Fruit fly (Drosophila melanogaster): ENCODE data around the gene eIF4E1.

The eIF4E1 gene

dm6 chr3L:9447239-9447777, 45.0 kb upstream of the eIF4E1 start (continued):
- TF ChIP-seq CG34224 (GFP tag; IDR thresholded peaks at IDR 0.05; ENCODE audit: partially characterized antibody) (no peak), CG31388 (GFP tag; optimal IDR thresholded peaks at IDR 0.05) (no peak), Elba2 (GFP tag; optimal IDR thresholded peaks at IDR 0.05) (peak; percentile 99), Dip2 (GFP tag; IDR thresholded peaks at IDR 0.05) (no peak), CG4404 (GFP tag; IDR thresholded peaks at IDR 0.05) (no peak), croc (GFP tag; conservative IDR thresholded peaks at IDR 0.05) (no peak), Dbx (GFP tag; IDR thresholded peaks at IDR 0.05) (no peak), stc (GFP tag; IDR thresholded peaks at IDR 0.05) (no peak), CG18476 (GFP tag; optimal IDR thresholded peaks at IDR 0.05) (no peak), HLH3B (GFP tag; IDR thresholded peaks at IDR 0.05) (no peak), Fer3 (tag; optimal IDR thresholded peaks at IDR 0.05) (peak; percentile 12), hkb (optimal IDR thresholded peaks at IDR 0.05) (no peak), hkb (GFP tag; IDR thresholded peaks at IDR 0.05) (no peak), insv (GFP tag; optimal IDR thresholded peaks at IDR 0.05) (peak; percentile 97 to 100), Med (GFP tag) (peak; percentile 82), salm (tag; optimal IDR thresholded peaks at IDR 0.05) (no peak), CG11723 (GFP tag; optimal IDR thresholded peaks at IDR 0.05) (no peak), CG8388 (GFP tag; optimal IDR thresholded peaks at IDR 0.05) (no peak), CG17186 (GFP tag; optimal IDR thresholded peaks at IDR 0.05) (no peak), HHEX (GFP tag; optimal IDR thresholded peaks at IDR 0.05) (peak; percentile 21), CG6813 (GFP tag; optimal IDR thresholded peaks at IDR 0.05) (no peak), mam (GFP tag; optimal IDR thresholded peaks at IDR 0.05) (no peak), sens (GFP tag) (peak; percentile 86), phol (tag; optimal IDR thresholded peaks at IDR 0.05) (no peak), gro (GFP tag; optimal IDR thresholded peaks at IDR 0.05) (peak; percentile 45), CG10209 (GFP tag; optimal IDR thresholded peaks at IDR 0.05) (no peak), gem (tag; optimal IDR thresholded peaks at IDR 0.05) (no peak), CG13123 (GFP tag; optimal IDR thresholded peaks at IDR 0.05) (no peak), abd-A (tag; optimal IDR thresholded peaks at IDR 0.05) (peak; percentile 24), CG10959 (GFP tag; IDR thresholded peaks at IDR 0.05) (peak; percentile 84), sob (GFP tag; IDR thresholded peaks at IDR 0.05) (no peak), Ravus (GFP tag; IDR thresholded peaks at IDR 0.05) (no peak), CG15479 (GFP tag; optimal IDR thresholded peaks at IDR 0.05) (no peak), dmrt99B (tag; optimal IDR thresholded peaks at IDR 0.05) (no peak), CG4707 (GFP tag; optimal IDR thresholded peaks at IDR 0.05) (no peak), CG17328 (GFP tag; IDR thresholded peaks at IDR 0.05) (no peak), CG3281 (GFP tag; optimal IDR thresholded peaks at IDR 0.05) (no peak), seq (GFP tag; IDR thresholded peaks at IDR 0.05) (no peak; the same call in 1 of the 2 replicates), bigmax (GFP tag; optimal IDR thresholded peaks at IDR 0.05) (no peak), pita (GFP tag; optimal IDR thresholded peaks at IDR 0.05) (no peak), CG9215 (GFP tag; IDR thresholded peaks at IDR 0.05) (no peak), CG32767 (GFP tag; IDR thresholded peaks at IDR 0.05) (0 out of 2 replicates have a peak, but pooled peaks have one; percentile 7), mirr (GFP tag; optimal IDR thresholded peaks at IDR 0.05) (peak; percentile 89), CG12071 (GFP tag; optimal IDR thresholded peaks at IDR 0.05) (no peak), hth (optimal IDR thresholded peaks at IDR 0.05) (no peak), kay (GFP tag; optimal IDR thresholded peaks at IDR 0.05) (peak; percentile 92), slp2 (GFP tag; optimal IDR thresholded peaks at IDR 0.05) (no peak), CG9876 (GFP tag; optimal IDR thresholded peaks at IDR 0.05) (no peak), NFAT (GFP tag; IDR thresholded peaks at IDR 0.05) (no peak), CG3847 (GFP tag; IDR thresholded peaks at IDR 0.05) (no peak), tx (GFP tag; optimal IDR thresholded peaks at IDR 0.05) (no peak), Neu2 (GFP tag; optimal IDR thresholded peaks at IDR 0.05; ENCODE audit: borderline replicate concordance) (peak; percentile 84)
